Worm (Caenorhabditis elegans) whole organism, late embryonic: ENCODE data around the gene sru-4.

Experiments
- F13H6.1 ChIP-seq: sonication (generic microtip); optimal IDR thresholded peaks from 2 replicates; lab custom pipeline; 2016; ENCODE audit warnings: missing genetic modification characterization, missing compliant biosample characterization
- K02D7.2 ChIP-seq: sonication (generic microtip); optimal IDR thresholded peaks from 2 replicates; lab custom pipeline; 2017; ENCODE audit warnings: mild to moderate bottlenecking, missing genetic modification characterization, missing compliant biosample characterization
- T23F11.4 ChIP-seq: fragments of 200-800 bp; sonication (Bioruptor generic); optimal IDR thresholded peaks from 2 replicates; lab custom pipeline; 2018; ENCODE audit warnings: mild to moderate bottlenecking, missing genetic modification characterization, missing compliant biosample characterization
- ama-1 ChIP-seq: fragments of 150-350 bp; optimal IDR thresholded peaks from 2 replicates; lab custom pipeline; 2014
- ceh-14 ChIP-seq: sonication (generic microtip); optimal IDR thresholded peaks from 2 replicates; lab custom pipeline; 2016; ENCODE audit warnings: missing genotype, missing genetic modification characterization, missing compliant biosample characterization
- ceh-18 ChIP-seq: sonication (generic microtip); optimal IDR thresholded peaks from 2 replicates; lab custom pipeline; 2016; ENCODE audit warnings: missing genetic modification characterization, missing compliant biosample characterization
- ceh-19 ChIP-seq: fragments of 200-800 bp; sonication (Bioruptor generic); optimal IDR thresholded peaks from 2 replicates; lab custom pipeline; 2018; ENCODE audit warnings: mild to moderate bottlenecking, missing genetic modification characterization, missing compliant biosample characterization
- ceh-24 ChIP-seq: sonication (generic microtip); optimal IDR thresholded peaks from 2 replicates; lab custom pipeline; 2016; ENCODE audit warnings: mild to moderate bottlenecking, missing genetic modification characterization, missing compliant biosample characterization
- ceh-31 ChIP-seq: sonication (generic microtip); optimal IDR thresholded peaks from 2 replicates; lab custom pipeline; 2016; ENCODE audit warnings: missing genetic modification characterization, missing compliant biosample characterization
- ceh-45 ChIP-seq: fragments of 200-800 bp; sonication (Bioruptor generic); IDR thresholded peaks from 2 replicates; pipeline ENCODE4 v1.3.6; 2022; ENCODE audit warnings: missing genetic modification reagents, missing genetic modification characterization, missing compliant biosample characterization
- ceh-48 ChIP-seq: sonication (generic microtip); optimal IDR thresholded peaks from 2 replicates; lab custom pipeline; 2016; ENCODE audit warnings: missing genetic modification characterization, inconsistent platforms, missing compliant biosample characterization
- dmd-4 ChIP-seq: sonication (generic microtip); optimal IDR thresholded peaks from 2 replicates; lab custom pipeline; 2016; ENCODE audit warnings: borderline replicate concordance, missing genetic modification characterization, missing compliant biosample characterization
- dve-1 ChIP-seq: sonication (generic microtip); optimal IDR thresholded peaks from 2 replicates; lab custom pipeline; 2017; ENCODE audit warnings: antibody characterized with exemption, mild to moderate bottlenecking, missing genetic modification characterization, missing compliant biosample characterization
- elt-2 ChIP-seq: sonication (generic microtip); optimal IDR thresholded peaks from 2 replicates; lab custom pipeline; 2016; ENCODE audit warnings: missing genetic modification reagents, missing genetic modification characterization, missing compliant biosample characterization
- eyg-1 ChIP-seq: sonication (generic microtip); optimal IDR thresholded peaks from 2 replicates; lab custom pipeline; 2016; ENCODE audit warnings: missing genotype, missing genetic modification characterization, missing compliant biosample characterization
- fax-1 ChIP-seq: sonication (generic microtip); optimal IDR thresholded peaks from 2 replicates; lab custom pipeline; 2016; ENCODE audit warnings: missing genotype, missing genetic modification characterization, missing compliant biosample characterization
- fkh-6 ChIP-seq: sonication (generic microtip); optimal IDR thresholded peaks from 2 replicates; lab custom pipeline; 2016; ENCODE audit warnings: missing genetic modification characterization, missing compliant biosample characterization
- hlh-13 ChIP-seq: fragments of 200-800 bp; sonication (Bioruptor generic); optimal IDR thresholded peaks from 2 replicates; lab custom pipeline; 2018; ENCODE audit warnings: mild to moderate bottlenecking, missing genetic modification characterization, missing compliant biosample characterization
- hlh-15 ChIP-seq: sonication (generic microtip); optimal IDR thresholded peaks from 2 replicates; lab custom pipeline; 2016; ENCODE audit warnings: missing genetic modification characterization, missing compliant biosample characterization
- hlh-30 ChIP-seq: sonication (generic microtip); optimal IDR thresholded peaks from 2 replicates; lab custom pipeline; 2017; ENCODE audit warnings: antibody characterized with exemption, missing genetic modification characterization, missing compliant biosample characterization; ENCODE audit not compliant: insufficient read depth
- madf-2 ChIP-seq: sonication (generic microtip); optimal IDR thresholded peaks from 2 replicates; lab custom pipeline; 2017; ENCODE audit warnings: missing genetic modification characterization, missing compliant biosample characterization
- nfya-1 ChIP-seq: sonication (generic microtip); optimal IDR thresholded peaks from 2 replicates; lab custom pipeline; 2017; ENCODE audit warnings: missing genetic modification characterization, mild to moderate bottlenecking, missing compliant biosample characterization, antibody characterized with exemption, moderate library complexity
- odd-2 ChIP-seq: sonication (generic microtip); optimal IDR thresholded peaks from 2 replicates; lab custom pipeline; 2017; ENCODE audit warnings: antibody characterized with exemption, mild to moderate bottlenecking, missing genetic modification characterization, missing compliant biosample characterization
- pha-4 ChIP-seq: fragments of 150-350 bp; optimal IDR thresholded peaks from 2 replicates; lab custom pipeline; 2018; ENCODE audit warnings: missing biosample characterization, missing genetic modification reagents, missing genetic modification characterization
- pqm-1 ChIP-seq: sonication (generic microtip); optimal IDR thresholded peaks from 2 replicates; lab custom pipeline; 2016; ENCODE audit warnings: missing genetic modification characterization, missing compliant biosample characterization
- pros-1 ChIP-seq: fragments of 150-350 bp; optimal IDR thresholded peaks from 2 replicates; lab custom pipeline; 2014; ENCODE audit warnings: missing biosample characterization, missing genetic modification reagents, missing genetic modification characterization
- rnt-1 ChIP-seq: sonication (generic microtip); optimal IDR thresholded peaks from 2 replicates; lab custom pipeline; 2016; ENCODE audit warnings: missing genetic modification characterization, missing compliant biosample characterization
- sox-4 ChIP-seq: sonication (generic microtip); optimal IDR thresholded peaks from 2 replicates; lab custom pipeline; 2017; ENCODE audit warnings: mild to moderate bottlenecking, missing genetic modification characterization, inconsistent platforms, missing compliant biosample characterization
- unc-3 ChIP-seq, 2 experiments: fragments of 200-800 bp in 1 of 2; sonication (Bioruptor generic) in 1 of 2; sonication (generic microtip) in 1 of 2; conservative IDR thresholded peaks in 1 of 2; optimal IDR thresholded peaks in 1 of 2; 2 replicates each; pipeline versions ENCODE4 v1.3.6 to Lab custom; 2016 to 2022; ENCODE audit warnings: missing compliant biosample characterization in 2 of 2, missing genetic modification characterization in 2 of 2, missing genetic modification reagents in 1 of 2
- unc-55 ChIP-seq: sonication (generic microtip); optimal IDR thresholded peaks from 2 replicates; lab custom pipeline; 2017; ENCODE audit warnings: missing biosample characterization, missing genetic modification reagents, missing genetic modification characterization
- zip-5 ChIP-seq: sonication (generic microtip); optimal IDR thresholded peaks from 2 replicates; lab custom pipeline; 2016; ENCODE audit warnings: missing genetic modification characterization, missing compliant biosample characterization

sru-4 gene

DNA sequence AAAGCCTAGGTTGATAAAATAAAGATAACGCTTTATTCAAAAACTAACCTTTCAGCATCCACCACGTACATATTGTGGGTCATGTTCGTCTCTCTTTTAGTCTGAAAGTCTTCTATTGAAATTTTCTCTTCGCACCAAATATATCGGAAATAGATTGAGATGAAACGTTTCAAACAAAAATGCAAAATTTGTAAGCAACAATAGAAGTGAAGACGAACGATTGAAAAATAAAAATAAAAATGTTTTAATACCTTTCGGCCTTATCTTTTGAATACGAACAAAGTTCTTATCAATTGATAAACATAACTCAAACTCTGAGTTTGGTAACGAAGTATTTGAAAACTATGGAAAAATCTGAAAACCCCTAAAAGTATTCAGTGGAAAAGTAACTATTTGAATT lies 34.9 kb downstream of the sru-4 start, which contains the start of gene F56H11.2:
Gene F56H11.2, minus strand, starts transcription at position 101 of the 400 bp plus-strand sequence.
- TF ChIP-seq ceh-45 (GFP tag; lab: Robert Waterston, UW): no peak
- no peak for TF ChIP-seq pqm-1 (tag; lab: Kevin White, UChicago)
- TF ChIP-seq dmd-4: no peak
- no peak for TF ChIP-seq fkh-6 (tag; lab: Kevin White, UChicago)
- TF ChIP-seq ceh-24: no peak
- no peak for TF ChIP-seq hlh-15 (tag; lab: Kevin White, UChicago)
- TF ChIP-seq fax-1 (tag; lab: Kevin White, UChicago): no peak
- TF ChIP-seq sox-4: no peak
- TF ChIP-seq F13H6.1 (tag; lab: Kevin White, UChicago): no peak
- no peak for TF ChIP-seq ama-1
- TF ChIP-seq zip-5: no peak
- TF ChIP-seq unc-3 (GFP tag; conservative IDR thresholded peaks at IDR 0.05; lab: Robert Waterston, UW): no peak
- TF ChIP-seq unc-3 (tag; optimal IDR thresholded peaks at IDR 0.05; lab: Kevin White, UChicago): no peak

DNA sequence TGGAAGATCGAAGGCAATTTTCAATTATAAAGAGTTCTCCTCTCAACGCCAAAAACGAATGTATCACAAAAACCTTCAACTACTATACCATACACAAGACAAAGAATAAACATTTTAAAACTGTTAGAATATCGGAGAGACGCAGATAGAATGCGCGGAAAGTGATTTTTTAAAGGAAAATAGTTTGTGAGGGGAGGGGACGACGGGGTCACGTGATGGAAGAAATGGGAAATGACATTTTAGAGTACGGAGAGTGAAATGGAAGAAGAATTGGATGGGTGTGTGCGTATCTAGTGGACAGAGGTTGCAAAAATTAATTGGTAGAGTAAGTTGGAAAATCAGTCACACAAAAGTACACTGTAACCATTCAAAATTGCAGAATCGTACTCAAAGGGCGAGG lies 36.2 kb downstream of the sru-4 start:
- peak; percentile 78 for TF ChIP-seq hlh-30 (tag; lab: Kevin White, UChicago)
- no peak for TF ChIP-seq ceh-14 (tag; lab: Kevin White, UChicago)

- TF ChIP-seq ceh-18 (tag; lab: Kevin White, UChicago) (no peak), ceh-48 (tag; lab: Kevin White, UChicago) (no peak), pqm-1 (tag; lab: Kevin White, UChicago) (no peak), dve-1 (tag; lab: Kevin White, UChicago) (no peak), ceh-19 (GFP tag; lab: Kevin White, UChicago) (no peak), K02D7.2 (tag; lab: Kevin White, UChicago) (no peak), madf-2 (tag; lab: Kevin White, UChicago) (no peak)
Measured at ce11 chrIV:9535105-9535504, 36.9 kb downstream of the sru-4 start.

DNA sequence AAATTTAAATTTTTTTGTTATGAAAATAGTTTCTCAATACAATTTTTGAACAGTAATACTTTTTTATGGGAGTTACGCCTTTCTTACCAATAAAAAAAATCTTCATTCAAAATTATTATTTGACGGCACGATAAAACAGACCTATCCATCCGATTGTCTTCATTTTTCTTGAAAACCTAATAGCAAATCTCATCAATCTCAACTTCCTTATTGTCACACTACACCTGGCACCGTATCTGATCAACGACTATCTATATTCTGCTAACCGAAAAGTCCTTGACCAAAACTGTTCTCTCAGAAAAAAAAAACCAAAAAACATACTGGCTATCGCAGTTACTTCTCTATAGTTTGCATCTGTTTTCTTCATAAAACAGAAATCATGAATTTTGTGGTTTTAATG lies 37.9 kb downstream of the sru-4 start:
- TF ChIP-seq eyg-1: no peak
- TF ChIP-seq hlh-13: no peak
- no peak for TF ChIP-seq fkh-6 (tag; lab: Kevin White, UChicago)
- no peak for TF ChIP-seq pros-1

DNA sequence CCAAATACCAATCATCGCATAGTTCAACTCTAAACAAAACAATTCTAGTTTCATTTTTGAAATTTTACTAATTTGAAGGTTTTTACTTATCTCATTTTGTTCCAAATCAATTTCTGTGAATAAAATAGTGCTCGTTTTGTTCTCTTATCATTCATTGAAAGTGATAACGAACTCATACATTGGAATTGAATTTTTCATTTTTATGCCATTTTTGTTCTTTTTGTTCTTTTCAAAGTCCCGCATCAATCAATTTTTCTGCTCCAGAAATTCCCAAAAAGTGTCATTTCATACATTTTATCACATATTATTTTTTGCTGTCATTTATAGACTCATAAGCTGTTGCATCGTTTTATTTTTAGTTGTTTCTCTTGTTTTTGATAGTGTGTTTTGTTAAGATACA lies 39.3 kb downstream of the sru-4 start:
- TF ChIP-seq fkh-6 (tag; lab: Kevin White, UChicago): no peak
- TF ChIP-seq ceh-31 (tag; lab: Kevin White, UChicago): no peak
- peak; percentile 2 for TF ChIP-seq elt-2
- no peak for TF ChIP-seq zip-5
- TF ChIP-seq odd-2 (tag; lab: Kevin White, UChicago): no peak

DNA sequence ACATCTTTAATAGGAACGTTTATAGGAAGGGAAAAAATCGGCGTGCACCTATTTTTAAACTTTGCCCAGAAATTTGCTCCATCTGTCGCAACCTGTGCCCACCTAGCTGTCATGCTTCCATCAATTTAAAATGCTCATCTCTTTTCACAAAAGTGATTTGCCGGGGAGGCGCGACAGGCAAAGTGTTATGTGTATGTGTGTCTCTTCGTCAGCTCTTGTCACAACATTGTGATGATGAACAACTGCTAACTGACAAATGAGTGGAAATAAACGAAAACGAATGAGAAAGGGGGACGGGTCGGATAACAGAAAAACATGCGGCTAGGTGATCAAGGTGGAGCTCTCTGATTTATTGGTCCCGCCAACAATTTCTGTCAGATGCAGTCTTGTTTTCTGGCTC lies 40.0 kb downstream of the sru-4 start:
- TF ChIP-seq unc-55 (peak; percentile 96), pha-4 (tag; lab: Kevin White, UChicago) (no peak), elt-2 (no peak), hlh-13 (no peak), ceh-18 (tag; lab: Kevin White, UChicago) (peak; percentile 66), rnt-1 (tag; lab: Kevin White, UChicago) (peak; percentile 28), sox-4 (no peak), nfya-1 (tag; lab: Kevin White, UChicago) (no peak), T23F11.4 (GFP tag; lab: Kevin White, UChicago) (no peak), madf-2 (tag; lab: Kevin White, UChicago) (no peak)
